ENCODE assay signal across 2 fruit fly cellular contexts in genomic region chr2L:18294421-18294890, dm6.
TF ChIP-seq lines count a peak whose summit lies in the region.

Gene CG5790, plus strand, starts transcription at chr2L:18294840.

- TF ChIP-seq CTCF in S2 (optimal IDR thresholded peaks at IDR 0.05; lab: Kevin White, UChicago) = peak; percentile 82 to 90
- peak; percentile 81 for TF ChIP-seq CTCF in whole organism, embryonic (GFP tag; optimal IDR thresholded peaks at IDR 0.05; lab: Kevin White, UChicago)

TF ChIP-seq in whole organism, embryonic, 481 proteins besides CTCF, POLR2A, EP300 and RAD21:
- TF ChIP-seq Ets65A (GFP tag; lab: Kevin White, UChicago) (peak; percentile 55), gcm (GFP tag; optimal IDR thresholded peaks at IDR 0.05; lab: Kevin White, UChicago) (no peak)
